Worm (Caenorhabditis elegans): ENCODE measurements around the gene W02H3.3.

The W02H3.3 gene

DNA sequence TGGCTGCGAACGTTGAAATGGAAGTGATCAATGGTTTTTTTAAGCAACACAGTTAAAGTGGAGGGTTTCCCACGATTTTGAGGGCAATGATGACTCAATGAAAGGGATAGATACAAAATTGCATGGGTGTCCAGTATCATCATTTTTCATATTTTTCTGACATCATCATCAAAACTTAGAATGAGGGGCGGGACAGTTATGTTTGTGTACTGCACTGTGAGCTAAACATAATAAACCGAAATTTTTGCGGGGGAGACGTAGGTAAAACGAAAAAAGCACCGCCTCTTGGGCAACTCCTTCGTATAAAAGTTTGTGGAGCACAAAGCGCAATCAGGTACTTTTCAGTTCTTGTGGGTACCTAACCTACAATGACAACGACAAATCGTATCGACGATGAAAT, 44.4 kb downstream of the W02H3.3 start, which contains the start of gene C09F12.2:
Gene C09F12.2 (plus strand): TSS at position 301 of the 400 bp plus-strand sequence.
- TF ChIP-seq unc-62 (GFP tag; optimal IDR thresholded peaks at IDR 0.05): no peak

DNA sequence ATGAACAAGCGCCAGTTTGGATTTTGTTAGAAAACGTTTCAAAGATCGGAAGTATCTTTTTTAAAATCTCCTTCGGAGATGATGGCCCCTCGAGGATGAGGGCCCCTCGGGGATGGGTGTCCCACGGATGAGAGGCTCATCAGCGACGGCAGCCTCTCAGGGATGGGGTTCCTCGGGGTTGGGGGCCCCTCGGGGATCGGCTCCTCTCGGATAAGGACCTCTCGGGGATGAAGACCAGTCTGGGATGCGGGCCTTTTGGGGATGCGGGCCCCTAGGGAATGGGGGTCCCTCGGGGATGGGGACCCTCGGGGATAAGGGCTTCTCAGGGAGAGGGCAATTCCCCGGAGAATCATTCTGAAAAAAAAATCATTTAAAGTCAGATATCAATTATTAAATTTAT, 47.7 kb downstream of the W02H3.3 start:
- TF ChIP-seq unc-62 (GFP tag; optimal IDR thresholded peaks at IDR 0.05): no peak

DNA sequence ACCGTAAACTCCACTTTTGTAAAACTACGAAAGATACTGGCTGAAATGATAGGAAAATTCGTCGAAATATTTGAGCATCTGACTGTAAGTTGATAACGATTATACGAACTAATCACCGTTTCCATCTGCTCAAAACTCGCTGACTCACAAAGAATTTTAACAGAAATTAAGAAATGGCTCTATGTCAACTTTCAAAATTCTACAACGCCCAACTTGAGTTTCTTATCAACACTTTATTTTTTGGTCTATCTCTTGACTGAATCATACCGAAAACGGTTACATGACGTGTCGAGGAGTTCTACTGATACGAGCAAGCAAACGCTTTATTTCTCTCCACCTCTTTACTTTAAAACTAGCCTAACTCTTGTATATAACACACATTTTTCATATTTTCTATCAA, 50.8 kb downstream of the W02H3.3 start, which contains the start of gene clc-1:
Gene clc-1 (plus strand): TSS at position 264 of the 400 bp plus-strand sequence.
- TF ChIP-seq unc-62 (GFP tag; optimal IDR thresholded peaks at IDR 0.05): no peak
